Fruit fly (Drosophila melanogaster) whole organism, embryonic: ENCODE measurements around the gene ewg.

Experiments used
- B-H2 ChIP-seq: fragments of 200-800 bp; sonication (Bioruptor generic); optimal IDR thresholded peaks from 2 replicates; lab custom pipeline; 2018; ENCODE audit warnings: missing biosample characterization, mild to moderate bottlenecking, missing genetic modification characterization
- CG10543 ChIP-seq: fragments of 200-800 bp; sonication (Bioruptor generic); optimal IDR thresholded peaks from 3 replicates; lab custom pipeline; 2017; ENCODE audit warnings: missing biosample characterization, mild to moderate bottlenecking, missing genetic modification characterization, moderate library complexity
- CG11560 ChIP-seq: fragments of 200-800 bp; sonication (Bioruptor generic); IDR thresholded peaks from 3 replicates; pipeline ENCODE4 v1.3.6; 2022; ENCODE audit warnings: missing biosample characterization, missing genetic modification characterization
- CG12071 ChIP-seq: fragments of 200-800 bp; sonication (Bioruptor generic); optimal IDR thresholded peaks from 3 replicates; lab custom pipeline; 2018; ENCODE audit warnings: missing biosample characterization, mild to moderate bottlenecking, missing genetic modification characterization
- CG12744 ChIP-seq: fragments of 200-800 bp; sonication (Bioruptor generic); optimal IDR thresholded peaks from 2 replicates; lab custom pipeline; 2016; ENCODE audit warnings: missing biosample characterization, missing genetic modification characterization
- CG13424 ChIP-seq: fragments of 200-800 bp; sonication (Bioruptor generic); optimal IDR thresholded peaks from 2 replicates; lab custom pipeline; 2019; ENCODE audit warnings: missing biosample characterization, mild to moderate bottlenecking, missing genetic modification characterization, moderate library complexity
- CG13624 ChIP-seq: fragments of 200-800 bp; sonication (Bioruptor generic); optimal IDR thresholded peaks from 2 replicates; lab custom pipeline; 2016; ENCODE audit warnings: missing biosample characterization, missing genetic modification characterization
- CG13894 ChIP-seq: fragments of 200-800 bp; sonication (Bioruptor generic); optimal IDR thresholded peaks from 3 replicates; lab custom pipeline; 2018; ENCODE audit warnings: missing biosample characterization, mild to moderate bottlenecking, missing genetic modification characterization, moderate library complexity
- CG15479 ChIP-seq: fragments of 200-800 bp; sonication (Bioruptor generic); optimal IDR thresholded peaks from 3 replicates; lab custom pipeline; 2019; ENCODE audit warnings: missing biosample characterization, mild to moderate bottlenecking, missing genetic modification characterization, moderate library complexity
- CG15514 ChIP-seq: fragments of 200-800 bp; sonication (Bioruptor generic); optimal IDR thresholded peaks from 3 replicates; lab custom pipeline; 2017; ENCODE audit warnings: missing biosample characterization, missing genetic modification characterization, mild to moderate bottlenecking, moderate library complexity, missing genetic modification reagents
- CG17359 ChIP-seq: fragments of 200-800 bp; sonication (Bioruptor generic); optimal IDR thresholded peaks from 3 replicates; lab custom pipeline; 2018; ENCODE audit warnings: missing biosample characterization, mild to moderate bottlenecking, missing genetic modification characterization, moderate library complexity
- CG2712 ChIP-seq: fragments of 200-800 bp; optimal IDR thresholded peaks from 3 replicates; lab custom pipeline; 2019; ENCODE audit warnings: missing biosample characterization, mild to moderate bottlenecking, missing genetic modification characterization, moderate library complexity
- CG33557 ChIP-seq: fragments of 200-800 bp; sonication (Bioruptor generic); optimal IDR thresholded peaks from 2 replicates; lab custom pipeline; 2019; ENCODE audit warnings: missing biosample characterization, mild to moderate bottlenecking, missing genetic modification characterization, moderate library complexity
- CG34376 ChIP-seq: fragments of 200-800 bp; sonication (Bioruptor generic); optimal IDR thresholded peaks from 2 replicates; lab custom pipeline; 2018; ENCODE audit warnings: missing biosample characterization, mild to moderate bottlenecking, missing genetic modification characterization
- CG3726 ChIP-seq: fragments of 200-800 bp; sonication (Bioruptor generic); IDR thresholded peaks from 3 replicates; pipeline ENCODE4, ENCODE4 v1.3.6; 2022; ENCODE audit warnings: missing biosample characterization, missing genetic modification characterization
- CG5953 ChIP-seq: fragments of 200-800 bp; sonication (Bioruptor generic); IDR thresholded peaks from 2 replicates; pipeline ENCODE4 v1.3.6; 2022; ENCODE audit warnings: missing biosample characterization, missing genetic modification characterization
- CG7963 ChIP-seq: fragments of 200-800 bp; sonication (Bioruptor generic); IDR thresholded peaks from 3 replicates; pipeline ENCODE4 v1.3.6; 2022; ENCODE audit warnings: missing biosample characterization, missing genetic modification characterization; ENCODE audit not compliant: partially characterized antibody
- CG8944 ChIP-seq: fragments of 200-800 bp; sonication (Bioruptor generic); optimal IDR thresholded peaks from 3 replicates; lab custom pipeline; 2016; ENCODE audit warnings: missing biosample characterization, missing genetic modification characterization
- Chrac-16 ChIP-seq: fragments of 200-800 bp; sonication (Bioruptor generic); optimal IDR thresholded peaks from 3 replicates; lab custom pipeline; 2016; ENCODE audit warnings: missing biosample characterization, missing genetic modification characterization
- CoRest ChIP-seq: fragments of 200-800 bp; sonication (Bioruptor generic); optimal IDR thresholded peaks from 3 replicates; lab custom pipeline; 2018; ENCODE audit warnings: missing biosample characterization, mild to moderate bottlenecking, missing genetic modification characterization, moderate library complexity
- Dek ChIP-seq: fragments of 200-800 bp; sonication (Bioruptor generic); optimal IDR thresholded peaks from 3 replicates; lab custom pipeline; 2019; ENCODE audit warnings: missing biosample characterization, mild to moderate bottlenecking, missing genetic modification characterization, moderate library complexity
- Ets65A ChIP-seq: fragments of 200-800 bp; sonication (Bioruptor generic); peaks from one replicate; lab custom pipeline; 2016; ENCODE audit warnings: missing biosample characterization, missing genetic modification characterization
- HmgZ ChIP-seq: fragments of 200-800 bp; sonication (Bioruptor generic); optimal IDR thresholded peaks from 2 replicates; lab custom pipeline; 2018; ENCODE audit warnings: missing biosample characterization, mild to moderate bottlenecking, missing genetic modification characterization
- Hr3 ChIP-seq: fragments of 200-800 bp; sonication (Bioruptor generic); optimal IDR thresholded peaks from 3 replicates; lab custom pipeline; 2016; ENCODE audit warnings: missing biosample characterization, missing genetic modification characterization
- Sox102F ChIP-seq: fragments of 200-800 bp; sonication (Bioruptor generic); optimal IDR thresholded peaks from 2 replicates; lab custom pipeline; 2018; ENCODE audit warnings: missing biosample characterization, mild to moderate bottlenecking, missing genetic modification characterization, moderate library complexity
- Sry-δ ChIP-seq: fragments of 200-800 bp; sonication (Bioruptor generic); optimal IDR thresholded peaks from 2 replicates; lab custom pipeline; 2016; ENCODE audit warnings: missing biosample characterization, missing genetic modification characterization
- Tbp ChIP-seq: fragments of >200 bp; optimal IDR thresholded peaks from 2 replicates; lab custom pipeline; 2018; ENCODE audit warnings: missing biosample characterization, missing genetic modification characterization
- amos ChIP-seq: fragments of 200-800 bp; sonication (Bioruptor generic); IDR thresholded peaks from 2 replicates; pipeline ENCODE4 v1.3.6; 2022; ENCODE audit warnings: missing biosample characterization, missing genetic modification characterization; ENCODE audit not compliant: partially characterized antibody
- az2 ChIP-seq: fragments of 200-800 bp; sonication (Bioruptor generic); optimal IDR thresholded peaks from 3 replicates; lab custom pipeline; 2016; ENCODE audit warnings: missing biosample characterization, missing genetic modification characterization
- cas ChIP-seq: fragments of 200-800 bp; sonication (Bioruptor generic); IDR thresholded peaks from 2 replicates; pipeline ENCODE4 v1.3.6; 2022; ENCODE audit warnings: missing biosample characterization, missing genetic modification characterization
- cg ChIP-seq: fragments of 200-800 bp; sonication (Bioruptor generic); optimal IDR thresholded peaks from 3 replicates; lab custom pipeline; 2019; ENCODE audit warnings: missing biosample characterization, mild to moderate bottlenecking, missing genetic modification characterization, moderate library complexity
- exex ChIP-seq: fragments of 200-800 bp; sonication (Bioruptor generic); optimal IDR thresholded peaks from 4 replicates; lab custom pipeline; 2018; ENCODE audit warnings: missing biosample characterization, mild to moderate bottlenecking, missing genetic modification characterization, moderate library complexity
- ftz-f1 ChIP-seq: fragments of 200-800 bp; sonication (Bioruptor generic); optimal IDR thresholded peaks from 2 replicates; lab custom pipeline; 2016; ENCODE audit warnings: missing biosample characterization, missing genetic modification characterization
- gfzf ChIP-seq: fragments of 200-800 bp; sonication (Bioruptor generic); optimal IDR thresholded peaks from 2 replicates; lab custom pipeline; 2016; ENCODE audit warnings: missing biosample characterization, mild to moderate bottlenecking, missing genetic modification characterization, moderate library complexity
- her ChIP-seq: fragments of 200-800 bp; sonication (Bioruptor generic); optimal IDR thresholded peaks from 2 replicates; lab custom pipeline; 2016; ENCODE audit warnings: missing biosample characterization, missing genetic modification characterization
- jumu ChIP-seq: fragments of 200-800 bp; sonication (Bioruptor generic); optimal IDR thresholded peaks from 3 replicates; lab custom pipeline; 2016; ENCODE audit warnings: missing biosample characterization, missing genetic modification characterization
- kni ChIP-seq: fragments of 200-800 bp; sonication (Bioruptor generic); optimal IDR thresholded peaks from 3 replicates; lab custom pipeline; 2017; ENCODE audit warnings: mild to moderate bottlenecking, missing biosample characterization, missing genetic modification reagents, missing genetic modification characterization
- mirr ChIP-seq: fragments of 200-800 bp; sonication (Bioruptor generic); optimal IDR thresholded peaks from 3 replicates; lab custom pipeline; 2018; ENCODE audit warnings: missing biosample characterization, mild to moderate bottlenecking, missing genetic modification characterization
- nom ChIP-seq: fragments of 200-800 bp; sonication (Bioruptor generic); optimal IDR thresholded peaks from 2 replicates; lab custom pipeline; 2017; ENCODE audit warnings: missing biosample characterization, missing genetic modification characterization, mild to moderate bottlenecking, moderate library complexity, missing genetic modification reagents
- odd ChIP-seq: fragments of 200-800 bp; sonication (Bioruptor generic); optimal IDR thresholded peaks from 2 replicates; lab custom pipeline; 2017; ENCODE audit warnings: missing biosample characterization, mild to moderate bottlenecking, missing genetic modification characterization
- p53 ChIP-seq: fragments of 200-800 bp; sonication (Bioruptor generic); optimal IDR thresholded peaks from 2 replicates; lab custom pipeline; 2016; ENCODE audit warnings: missing biosample characterization, missing genetic modification characterization
- pnt ChIP-seq: fragments of 200-800 bp; sonication (Bioruptor generic); optimal IDR thresholded peaks from 3 replicates; lab custom pipeline; 2016; ENCODE audit warnings: missing biosample characterization, missing genetic modification characterization
- pros ChIP-seq: fragments of 200-800 bp; sonication (Bioruptor generic); optimal IDR thresholded peaks from 3 replicates; lab custom pipeline; 2019; ENCODE audit warnings: missing biosample characterization, mild to moderate bottlenecking, missing genetic modification characterization, moderate library complexity
- pum ChIP-seq: fragments of 200-800 bp; sonication (Bioruptor generic); optimal IDR thresholded peaks from 2 replicates; lab custom pipeline; 2016; ENCODE audit warnings: missing biosample characterization, missing genetic modification characterization
- ssp ChIP-seq: fragments of 200-800 bp; sonication (Bioruptor generic); IDR thresholded peaks from 2 replicates; pipeline ENCODE4 v1.3.6; 2022; ENCODE audit warnings: missing biosample characterization, missing genetic modification characterization
- sug ChIP-seq: fragments of 200-800 bp; optimal IDR thresholded peaks from 2 replicates; lab custom pipeline; 2019; ENCODE audit warnings: missing biosample characterization, mild to moderate bottlenecking, missing genetic modification characterization, moderate library complexity
- tna ChIP-seq: fragments of 200-800 bp; sonication (Bioruptor generic); IDR thresholded peaks from 2 replicates; pipeline ENCODE4 v1.3.6; 2022; ENCODE audit warnings: missing biosample characterization, missing genetic modification characterization; ENCODE audit not compliant: partially characterized antibody
- vfl ChIP-seq: fragments of 200-800 bp; sonication (Bioruptor generic); optimal IDR thresholded peaks from 2 replicates; lab custom pipeline; 2016; ENCODE audit warnings: missing biosample characterization, missing genetic modification characterization
- zen ChIP-seq: fragments of 200-800 bp; sonication (Bioruptor generic); optimal IDR thresholded peaks from 3 replicates; lab custom pipeline; 2018; ENCODE audit warnings: missing biosample characterization, mild to moderate bottlenecking, missing genetic modification characterization, moderate library complexity
- zen2 ChIP-seq: fragments of 200-800 bp; sonication (Bioruptor generic); IDR thresholded peaks from 3 replicates; pipeline ENCODE4 v1.3.6; 2022; ENCODE audit warnings: missing biosample characterization, missing genetic modification characterization; ENCODE audit not compliant: partially characterized antibody

ewg gene

dm6 chrX:279097-279727 is at the start of gene ewg, which contains the start of gene CG3777 (continued):
- peak; percentile 58 for TF ChIP-seq CG15514 (GFP tag; lab: Kevin White, UChicago)
- peak; percentile 97 for TF ChIP-seq zen2 (GFP tag; lab: Robert Waterston, UW)
- peak; percentile 95 for TF ChIP-seq CG7963
- TF ChIP-seq amos (GFP tag; lab: Robert Waterston, UW) = peak; percentile 99
- peak; percentile 3 for TF ChIP-seq zen (tag; lab: Kevin White, UChicago)
- peak; percentile 24 for TF ChIP-seq nom (GFP tag; lab: Kevin White, UChicago)
- peak; percentile 84 for TF ChIP-seq gfzf (GFP tag; lab: Kevin White, UChicago)
- TF ChIP-seq B-H2 = peak; percentile 25
- peak; percentile 87 for TF ChIP-seq Sry-δ (GFP tag; lab: Kevin White, UChicago)
- no peak for TF ChIP-seq pnt (GFP tag; lab: Kevin White, UChicago)
- no peak for TF ChIP-seq pros
- peak; percentile 30 for TF ChIP-seq CG2712
- no peak for TF ChIP-seq CG33557 (GFP tag; lab: Kevin White, UChicago)
- no peak for TF ChIP-seq Tbp (GFP tag; lab: Kevin White, UChicago)
- no peak for TF ChIP-seq CG17359
- peak; percentile 26 for TF ChIP-seq p53 (GFP tag; lab: Kevin White, UChicago)
- TF ChIP-seq Ets65A (GFP tag; lab: Kevin White, UChicago) = peak; percentile 74
- no peak for TF ChIP-seq CG12071 (GFP tag; lab: Kevin White, UChicago)
- no peak for TF ChIP-seq CG8944 (GFP tag; lab: Kevin White, UChicago)
- TF ChIP-seq sug = peak; percentile 21
- peak; percentile 65 for TF ChIP-seq CG15479 (GFP tag; lab: Kevin White, UChicago)
- TF ChIP-seq Hr3 (GFP tag; lab: Kevin White, UChicago) = no peak
- no peak for TF ChIP-seq cas (GFP tag; lab: Robert Waterston, UW)
- TF ChIP-seq CG12744 (GFP tag; lab: Kevin White, UChicago) = no peak
- TF ChIP-seq her (GFP tag; lab: Kevin White, UChicago) = peak; percentile 33
- peak; percentile 26 for TF ChIP-seq CG34376 (GFP tag; lab: Kevin White, UChicago)
- TF ChIP-seq CG13424 (tag; lab: Kevin White, UChicago) = no peak
- TF ChIP-seq vfl (GFP tag; lab: Kevin White, UChicago) = no peak
- no peak for TF ChIP-seq Dek (tag; lab: Kevin White, UChicago)
- TF ChIP-seq jumu (GFP tag; lab: Kevin White, UChicago) = no peak
- TF ChIP-seq pum = no peak
- peak; percentile 93 for TF ChIP-seq tna (GFP tag; lab: Robert Waterston, UW)
- TF ChIP-seq kni (GFP tag; lab: Kevin White, UChicago) = no peak
- TF ChIP-seq az2 (GFP tag; lab: Kevin White, UChicago) = no peak
- no peak for TF ChIP-seq odd (GFP tag; lab: Kevin White, UChicago)
- TF ChIP-seq CG13624 = peak; percentile 50
- peak; percentile 22 for TF ChIP-seq CoRest (tag; lab: Kevin White, UChicago)
- no peak for TF ChIP-seq ftz-f1 (GFP tag; lab: Kevin White, UChicago)
- TF ChIP-seq cg (GFP tag; lab: Kevin White, UChicago) = peak; percentile 87
- TF ChIP-seq Sox102F (GFP tag; lab: Kevin White, UChicago) = no peak
- peak; percentile 66 for TF ChIP-seq HmgZ (tag; lab: Kevin White, UChicago)
- TF ChIP-seq exex = peak; percentile 6
- no peak for TF ChIP-seq ssp (GFP tag; lab: Robert Waterston, UW)
- no peak for TF ChIP-seq Chrac-16 (GFP tag; lab: Kevin White, UChicago)
- TF ChIP-seq CG5953 (GFP tag; lab: Robert Waterston, UW) = no peak
- TF ChIP-seq CG13894 (tag; lab: Kevin White, UChicago) = peak; percentile 39
- TF ChIP-seq CG3726 (GFP tag; lab: Robert Waterston, UW) = no peak
- no peak for TF ChIP-seq CG11560
- TF ChIP-seq CG10543 (GFP tag; lab: Kevin White, UChicago) = no peak
- TF ChIP-seq mirr (GFP tag; lab: Kevin White, UChicago) = no peak
